Fruit fly (Drosophila melanogaster): ENCODE results near the gene CG15739.

CG15739 gene

DNA sequence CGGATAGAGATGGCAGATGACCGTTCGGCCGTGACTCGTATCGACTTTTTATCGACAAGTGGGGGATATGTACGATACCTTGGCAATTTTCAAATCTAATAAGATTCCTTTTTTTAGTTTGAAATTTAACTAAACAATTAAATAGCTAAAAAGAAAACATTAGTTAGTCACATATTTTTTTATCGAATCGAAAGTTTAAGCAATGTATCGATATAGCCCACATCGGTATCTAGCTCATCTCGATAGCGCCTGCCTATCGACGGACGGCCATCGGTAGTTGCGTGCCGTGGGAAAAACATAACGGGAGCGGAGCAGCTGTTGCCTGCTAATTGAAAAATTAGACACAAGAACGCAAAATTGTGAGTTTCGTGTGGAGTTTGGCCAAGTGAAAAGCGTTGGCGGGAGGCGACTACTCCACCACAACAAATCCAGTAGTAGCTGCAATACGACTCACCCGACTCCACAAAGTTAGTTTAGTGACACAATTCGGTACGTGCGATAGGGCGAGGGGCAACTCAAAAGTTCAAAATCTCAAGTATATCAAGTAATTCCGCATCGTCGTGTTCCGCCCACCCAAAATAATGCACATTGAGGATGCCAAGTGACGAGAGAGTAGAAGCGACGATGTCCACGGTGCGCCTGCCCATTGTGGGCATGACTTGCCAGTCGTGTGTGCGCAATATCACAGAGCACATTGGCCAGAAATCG lies 18.2 kb upstream of the CG15739 start, which contains the start of the genes CG10347 and ATP7:
TSS of gene CG10347 (minus strand) at position 174 of the 708 bp plus-strand sequence.
TSS of gene ATP7 (plus strand) at position 265 of the 708 bp plus-strand sequence.
- TF ChIP-seq Ssrp (tag; optimal IDR thresholded peaks at IDR 0.05) (no peak), CG18764 (GFP tag; optimal IDR thresholded peaks at IDR 0.05) (no peak), sima (GFP tag; optimal IDR thresholded peaks at IDR 0.05) (no peak), ara (GFP tag; IDR thresholded peaks at IDR 0.05) (no peak), CG6683 (GFP tag; optimal IDR thresholded peaks at IDR 0.05) (no peak), pros (GFP tag; optimal IDR thresholded peaks at IDR 0.05) (no peak), wdn (GFP tag; IDR thresholded peaks at IDR 0.05) (no peak), CTCF (GFP tag; optimal IDR thresholded peaks at IDR 0.05) (no peak), chn (GFP tag; optimal IDR thresholded peaks at IDR 0.05) (peak; percentile 12), Blimp-1 (GFP tag; optimal IDR thresholded peaks at IDR 0.05) (no peak), Ravus (GFP tag; IDR thresholded peaks at IDR 0.05) (no peak), CG4360 (GFP tag; IDR thresholded peaks at IDR 0.05) (no peak), her (GFP tag; optimal IDR thresholded peaks at IDR 0.05) (no peak), h (optimal IDR thresholded peaks at IDR 0.05) (no peak), CG8388 (GFP tag; optimal IDR thresholded peaks at IDR 0.05) (no peak), Asciz (GFP tag; optimal IDR thresholded peaks at IDR 0.05) (no peak), jing (GFP tag; optimal IDR thresholded peaks at IDR 0.05) (no peak), Hr78 (GFP tag; optimal IDR thresholded peaks at IDR 0.05) (no peak), CG4707 (GFP tag; optimal IDR thresholded peaks at IDR 0.05) (no peak), HHEX (GFP tag; optimal IDR thresholded peaks at IDR 0.05) (no peak), nerfin-2 (GFP tag; IDR thresholded peaks at IDR 0.05; ENCODE audit: partially characterized antibody) (peak; percentile 87), kni (GFP tag; optimal IDR thresholded peaks at IDR 0.05) (no peak), CG9437 (GFP tag; optimal IDR thresholded peaks at IDR 0.05) (peak; percentile 13), CG10321 (GFP tag; IDR thresholded peaks at IDR 0.05) (no peak), CG11504 (tag; optimal IDR thresholded peaks at IDR 0.05) (peak; percentile 21), CG8281 (tag; optimal IDR thresholded peaks at IDR 0.05) (no peak), br (optimal IDR thresholded peaks at IDR 0.05) (no peak), CG11456 (GFP tag; IDR thresholded peaks at IDR 0.05) (no peak), cad (GFP tag; optimal IDR thresholded peaks at IDR 0.05) (no peak), vnd (GFP tag; IDR thresholded peaks at IDR 0.05; ENCODE audit: partially characterized antibody) (peak; percentile 85), CG12769 (tag; optimal IDR thresholded peaks at IDR 0.05) (peak; percentile 5), maf-S (GFP tag; optimal IDR thresholded peaks at IDR 0.05) (no peak), D (optimal IDR thresholded peaks at IDR 0.05) (no peak), D (GFP tag; optimal IDR thresholded peaks at IDR 0.05) (no peak), sna (GFP tag; IDR thresholded peaks at IDR 0.05; ENCODE audit: partially characterized antibody) (peak; percentile 96), CG3847 (GFP tag; IDR thresholded peaks at IDR 0.05) (no peak), sens (GFP tag) (peak; percentile 90), sob (GFP tag; IDR thresholded peaks at IDR 0.05) (0 out of 2 replicates have a peak, but pooled peaks have one; percentile 6), HLHmδ (GFP tag; optimal IDR thresholded peaks at IDR 0.05) (no peak), CG30403 (GFP tag; optimal IDR thresholded peaks at IDR 0.05) (peak; percentile 62), bcd (GFP tag; optimal IDR thresholded peaks at IDR 0.05) (no peak), CG4617 (GFP tag; optimal IDR thresholded peaks at IDR 0.05; ENCODE audit: borderline replicate concordance) (peak; percentile 23), CG8089 (GFP tag; optimal IDR thresholded peaks at IDR 0.05) (no peak), CG7839 (tag; optimal IDR thresholded peaks at IDR 0.05) (peak; percentile 26), peb (GFP tag; IDR thresholded peaks at IDR 0.05) (no peak), CG17359 (tag; optimal IDR thresholded peaks at IDR 0.05) (no peak), Ets97D (GFP tag; optimal IDR thresholded peaks at IDR 0.05) (peak; percentile 53), Pdp1 (GFP tag; optimal IDR thresholded peaks at IDR 0.05) (peak; percentile 11 to 40), CG4404 (GFP tag; IDR thresholded peaks at IDR 0.05) (no peak), CG3163 (GFP tag; optimal IDR thresholded peaks at IDR 0.05) (peak; percentile 37)

All from whole organism, embryonic.